Fruit fly (Drosophila melanogaster): ENCODE data around the gene PyK.
A peak's percentile ranks its signal among the peaks of the same experiment; 100 is the strongest.

PyK gene

dm6 chr3R:22356464-22357410 lies 10.6 kb upstream of the PyK start, which contains the start of gene Sar1 (continued):
- TF ChIP-seq Hr3 (GFP tag; optimal IDR thresholded peaks at IDR 0.05) (peak; percentile 12), CG11504 (tag; optimal IDR thresholded peaks at IDR 0.05) (peak; percentile 79), CG1529 (GFP tag; optimal IDR thresholded peaks at IDR 0.05) (no peak), ranshi (GFP tag; IDR thresholded peaks at IDR 0.05) (0 out of 2 replicates have a peak, but pooled peaks have one; percentile 6), dati (GFP tag; IDR thresholded peaks at IDR 0.05) (no peak), her (GFP tag; optimal IDR thresholded peaks at IDR 0.05) (no peak), sens (GFP tag) (peak; percentile 82), kah (GFP tag; optimal IDR thresholded peaks at IDR 0.05) (no peak), CG7839 (tag; optimal IDR thresholded peaks at IDR 0.05) (peak; percentile 24), CG7963 (GFP tag; IDR thresholded peaks at IDR 0.05; ENCODE audit: partially characterized antibody) (peak; percentile 78), CG4730 (GFP tag; IDR thresholded peaks at IDR 0.05) (no peak), CG8089 (GFP tag; optimal IDR thresholded peaks at IDR 0.05) (no peak), CG11093 (GFP tag; IDR thresholded peaks at IDR 0.05) (no peak; the same call in 2 of the 3 replicates), NK7.1 (GFP tag; optimal IDR thresholded peaks at IDR 0.05) (no peak), CG17361 (GFP tag; IDR thresholded peaks at IDR 0.05) (peak; percentile 19; the same call in 1 of the 3 replicates), ewg (GFP tag; optimal IDR thresholded peaks at IDR 0.05) (peak; percentile 18), CG8478 (optimal IDR thresholded peaks at IDR 0.05) (peak; percentile 29), cg (GFP tag; optimal IDR thresholded peaks at IDR 0.05) (peak; percentile 96), p53 (GFP tag; optimal IDR thresholded peaks at IDR 0.05) (peak; percentile 74), zen2 (GFP tag; IDR thresholded peaks at IDR 0.05; ENCODE audit: partially characterized antibody) (peak; percentile 82), CG2712 (tag; optimal IDR thresholded peaks at IDR 0.05) (peak; percentile 68), gcm2 (GFP tag; optimal IDR thresholded peaks at IDR 0.05) (no peak), tna (GFP tag; IDR thresholded peaks at IDR 0.05; ENCODE audit: partially characterized antibody) (peak; percentile 69), sob (GFP tag; IDR thresholded peaks at IDR 0.05) (peak; percentile 57; the same call in 1 of the 2 replicates), CG14441 (GFP tag; IDR thresholded peaks at IDR 0.05) (no peak), Usf (GFP tag; optimal IDR thresholded peaks at IDR 0.05) (no peak), CG6654 (GFP tag; optimal IDR thresholded peaks at IDR 0.05) (no peak), Six4 (GFP tag; optimal IDR thresholded peaks at IDR 0.05) (no peak), CG4360 (GFP tag; IDR thresholded peaks at IDR 0.05) (no peak), Bteb2 (GFP tag; optimal IDR thresholded peaks at IDR 0.05) (peak; percentile 23), crol (GFP tag; IDR thresholded peaks at IDR 0.05) (0 out of 2 replicates have a peak, but pooled peaks have one; percentile 9), CG10147 (GFP tag; optimal IDR thresholded peaks at IDR 0.05) (no peak), pnt (GFP tag; optimal IDR thresholded peaks at IDR 0.05) (no peak), mirr (GFP tag; optimal IDR thresholded peaks at IDR 0.05) (no peak), NC2α (GFP tag; optimal IDR thresholded peaks at IDR 0.05) (no peak), CG16813 (GFP tag; IDR thresholded peaks at IDR 0.05; ENCODE audit: partially characterized antibody) (peak; percentile 93), CG7745 (tag; optimal IDR thresholded peaks at IDR 0.05) (no peak), CG12659 (GFP tag; optimal IDR thresholded peaks at IDR 0.05) (peak; percentile 80), croc (GFP tag; conservative IDR thresholded peaks at IDR 0.05) (no peak), Rfx (GFP tag; IDR thresholded peaks at IDR 0.05) (peak; percentile 61), maf-S (GFP tag; optimal IDR thresholded peaks at IDR 0.05) (no peak), CG31224 (GFP tag; IDR thresholded peaks at IDR 0.05) (no peak), HmgZ (tag; optimal IDR thresholded peaks at IDR 0.05) (peak; percentile 92), Xbp1 (GFP tag; optimal IDR thresholded peaks at IDR 0.05) (peak; percentile 46), bbx (GFP tag; IDR thresholded peaks at IDR 0.05; ENCODE audit: partially characterized antibody) (peak; percentile 96), CG5953 (GFP tag; IDR thresholded peaks at IDR 0.05) (no peak), CG3847 (GFP tag; IDR thresholded peaks at IDR 0.05) (peak; percentile 99), CG7357 (GFP tag; IDR thresholded peaks at IDR 0.05) (no peak), CG16779 (GFP tag; IDR thresholded peaks at IDR 0.05) (no peak), pum (GFP tag; optimal IDR thresholded peaks at IDR 0.05) (no peak)

Data from whole organism, embryonic.